Worm (Caenorhabditis elegans) whole organism, late embryonic: Measurements from ENCODE around the gene C09G12.17.

Experiments used
- ceh-30 ChIP-seq: fragments of 150-350 bp; optimal IDR thresholded peaks from 2 replicates; lab custom pipeline; 2014; ENCODE audit warnings: missing biosample characterization, missing genetic modification characterization
- ceh-9 ChIP-seq: sonication (generic microtip); optimal IDR thresholded peaks from 2 replicates; lab custom pipeline; 2016; ENCODE audit warnings: mild to moderate bottlenecking, missing genetic modification characterization, inconsistent platforms, missing compliant biosample characterization
- dve-1 ChIP-seq: sonication (generic microtip); optimal IDR thresholded peaks from 2 replicates; lab custom pipeline; 2017; ENCODE audit warnings: antibody characterized with exemption, mild to moderate bottlenecking, missing genetic modification characterization, missing compliant biosample characterization
- ets-4 ChIP-seq: sonication (generic microtip); optimal IDR thresholded peaks from 2 replicates; lab custom pipeline; 2016; ENCODE audit warnings: missing genetic modification characterization, missing compliant biosample characterization
- pag-3 ChIP-seq: sonication (generic microtip); optimal IDR thresholded peaks from 2 replicates; lab custom pipeline; 2016; ENCODE audit warnings: missing compliant biosample characterization, missing genetic modification characterization, borderline replicate concordance
- pha-2 ChIP-seq: sonication (generic microtip); optimal IDR thresholded peaks from 2 replicates; lab custom pipeline; 2017; ENCODE audit warnings: mild to moderate bottlenecking, missing genetic modification characterization, missing compliant biosample characterization
- pha-4 ChIP-seq: fragments of 150-350 bp; optimal IDR thresholded peaks from 2 replicates; lab custom pipeline; 2018; ENCODE audit warnings: missing biosample characterization, missing genetic modification reagents, missing genetic modification characterization
- pros-1 ChIP-seq: fragments of 150-350 bp; optimal IDR thresholded peaks from 2 replicates; lab custom pipeline; 2014; ENCODE audit warnings: missing biosample characterization, missing genetic modification reagents, missing genetic modification characterization
- ref-2 ChIP-seq: sonication (generic microtip); optimal IDR thresholded peaks from 2 replicates; lab custom pipeline; 2016; ENCODE audit warnings: missing genetic modification characterization, missing compliant biosample characterization
- rnt-1 ChIP-seq: sonication (generic microtip); optimal IDR thresholded peaks from 2 replicates; lab custom pipeline; 2016; ENCODE audit warnings: missing genetic modification characterization, missing compliant biosample characterization

- TF ChIP-seq pha-2 (tag; lab: Kevin White, UChicago) (no peak), pros-1 (tag; lab: Kevin White, UChicago) (no peak), ref-2 (tag; lab: Kevin White, UChicago) (no peak), pag-3 (tag; lab: Kevin White, UChicago) (no peak), ceh-30 (no peak), pha-4 (no peak), dve-1 (tag; lab: Kevin White, UChicago) (no peak), ets-4 (tag; lab: Kevin White, UChicago) (no peak), ceh-9 (tag; lab: Kevin White, UChicago) (no peak), rnt-1 (tag; lab: Kevin White, UChicago) (no peak)
Measured at ce11 chrIV:3482195-3482959, 13.9 kb downstream of the C09G12.17 start, which contains the start of gene srz-82.
